Worm (Caenorhabditis elegans) whole organism, L4 larva: ENCODE measurements around the gene exp-2.

Experiments used
- D1046.2 ChIP-seq: fragments of 200-800 bp; sonication (Bioruptor generic); IDR thresholded peaks from 2 replicates; pipeline ENCODE4 v1.3.6; 2022; ENCODE audit warnings: missing genetic modification characterization, missing compliant biosample characterization
- F26F4.8 ChIP-seq: fragments of 200-800 bp; sonication (Bioruptor generic); conservative IDR thresholded peaks from 2 replicates; pipeline ENCODE4 v1.3.6; 2022; ENCODE audit warnings: missing genetic modification characterization, missing compliant biosample characterization
- F37D6.2 ChIP-seq: sonication (generic microtip); optimal IDR thresholded peaks from 2 replicates; lab custom pipeline; 2016; ENCODE audit warnings: mild to moderate bottlenecking, missing genetic modification characterization, missing compliant biosample characterization
- F44E2.7 ChIP-seq: fragments of 200-800 bp; sonication (Bioruptor generic); IDR thresholded peaks from 2 replicates; pipeline ENCODE4 v2.1.2; 2022; ENCODE audit warnings: missing genetic modification characterization, missing compliant biosample characterization
- F49E8.2 ChIP-seq: sonication (generic microtip); optimal IDR thresholded peaks from 2 replicates; lab custom pipeline; 2016; ENCODE audit warnings: missing compliant biosample characterization, mild to moderate bottlenecking, missing genetic modification characterization, borderline replicate concordance
- R02D3.7 ChIP-seq: fragments of 150-350 bp; sonication (generic microtip); optimal IDR thresholded peaks from 3 replicates; lab custom pipeline; 2014; ENCODE audit warnings: missing biosample characterization, missing genetic modification characterization
- T20F7.1 ChIP-seq: fragments of 200-800 bp; sonication (Bioruptor generic); optimal IDR thresholded peaks from 2 replicates; lab custom pipeline; 2018; ENCODE audit warnings: mild to moderate bottlenecking, missing genetic modification characterization, missing compliant biosample characterization
- Y48G9A.11 ChIP-seq: fragments of 200-800 bp; sonication (Bioruptor generic); IDR thresholded peaks from 2 replicates; pipeline ENCODE4 v1.3.6; 2022; ENCODE audit warnings: missing genetic modification reagents, missing genetic modification characterization, missing compliant biosample characterization
- Y75B8A.6 ChIP-seq: fragments of 200-800 bp; sonication (Bioruptor generic); IDR thresholded peaks from 2 replicates; pipeline ENCODE4 v1.3.6; 2022; ENCODE audit warnings: missing genetic modification reagents, missing genetic modification characterization, missing compliant biosample characterization
- ZK337.2 ChIP-seq: fragments of 200-800 bp; sonication (Bioruptor generic); IDR thresholded peaks from 2 replicates; pipeline ENCODE4 v1.3.6; 2022; ENCODE audit warnings: missing genetic modification reagents, missing genetic modification characterization, missing compliant biosample characterization
- ZK546.5 ChIP-seq, 2 experiments: sonication (generic microtip); optimal IDR thresholded peaks; 2 replicates each; lab custom pipeline; 2017; ENCODE audit warnings: missing biosample characterization in 2 of 2, missing genetic modification characterization in 2 of 2
- ama-1 ChIP-seq: fragments of 150-350 bp; optimal IDR thresholded peaks from 2 replicates; lab custom pipeline; 2014; ENCODE audit warnings: inconsistent platforms, mixed read lengths
- attf-4 ChIP-seq: sonication (generic microtip); optimal IDR thresholded peaks from 3 replicates; lab custom pipeline; 2017; ENCODE audit warnings: missing biosample characterization, missing genetic modification characterization
- ceh-20 ChIP-seq: fragments of 200-800 bp; sonication (Bioruptor generic); IDR thresholded peaks from 2 replicates; pipeline ENCODE4 v1.3.6; 2022; ENCODE audit warnings: missing genetic modification reagents, missing genetic modification characterization, missing compliant biosample characterization
- ceh-32 ChIP-seq: sonication (generic microtip); optimal IDR thresholded peaks from 2 replicates; lab custom pipeline; 2016; ENCODE audit warnings: mild to moderate bottlenecking, missing genetic modification characterization, missing compliant biosample characterization; ENCODE audit not compliant: poor library complexity
- ceh-44 ChIP-seq: fragments of 200-800 bp; sonication (Bioruptor generic); IDR thresholded peaks from 2 replicates; pipeline ENCODE4 v1.3.6; 2022; ENCODE audit warnings: missing genetic modification reagents, missing genetic modification characterization, missing compliant biosample characterization
- ceh-62 ChIP-seq: sonication (generic microtip); optimal IDR thresholded peaks from 2 replicates; lab custom pipeline; 2017; ENCODE audit warnings: missing biosample characterization, missing genetic modification characterization
- ces-1 ChIP-seq: fragments of 150-350 bp; sonication (generic microtip); optimal IDR thresholded peaks from 4 replicates; lab custom pipeline; 2014; ENCODE audit warnings: missing biosample characterization, missing genetic modification reagents, missing genetic modification characterization
- daf-12 ChIP-seq: fragments of 150-350 bp; optimal IDR thresholded peaks from 2 replicates; lab custom pipeline; 2014; ENCODE audit warnings: missing biosample characterization, missing genetic modification reagents, missing genetic modification characterization
- daf-19 ChIP-seq: fragments of 200-800 bp; sonication (Bioruptor generic); conservative IDR thresholded peaks from 2 replicates; pipeline ENCODE4 v1.3.6; 2022; ENCODE audit warnings: missing genetic modification characterization, missing compliant biosample characterization
- daf-8 ChIP-seq: fragments of 200-800 bp; sonication (Bioruptor generic); IDR thresholded peaks from 2 replicates; pipeline ENCODE4 v1.3.6; 2022; ENCODE audit warnings: missing genetic modification characterization, missing compliant biosample characterization
- dmd-8 ChIP-seq: fragments of 200-800 bp; sonication (Bioruptor generic); IDR thresholded peaks from 2 replicates; pipeline ENCODE4 v1.3.6; 2022; ENCODE audit warnings: missing genetic modification characterization, missing compliant biosample characterization
- dpl-1 ChIP-seq: fragments of 150-350 bp; optimal IDR thresholded peaks from 2 replicates; lab custom pipeline; 2014; ENCODE audit warnings: missing biosample characterization, missing genetic modification reagents, missing genetic modification characterization
- dve-1 ChIP-seq: sonication (generic microtip); optimal IDR thresholded peaks from 2 replicates; lab custom pipeline; 2017; ENCODE audit warnings: antibody characterized with exemption, mild to moderate bottlenecking, missing genetic modification characterization, missing compliant biosample characterization; ENCODE audit not compliant: insufficient read depth
- egl-27 ChIP-seq: sonication (generic microtip); optimal IDR thresholded peaks from 3 replicates; lab custom pipeline; 2017; ENCODE audit warnings: missing biosample characterization, missing genetic modification reagents, missing genetic modification characterization
- hif-1 ChIP-seq, 2 experiments: sonication (generic microtip); optimal IDR thresholded peaks; 2 replicates each; lab custom pipeline; 2016 to 2017; ENCODE audit warnings: missing compliant biosample characterization in 2 of 2, missing genetic modification characterization in 2 of 2, missing genetic modification reagents in 2 of 2, missing genotype in 2 of 2, mild to moderate bottlenecking in 1 of 2
- lin-15B ChIP-seq: fragments of 150-350 bp; sonication (generic microtip); optimal IDR thresholded peaks from 3 replicates; lab custom pipeline; 2014; ENCODE audit warnings: missing biosample characterization, missing genetic modification characterization
- lin-29 ChIP-seq: fragments of 200-800 bp; sonication (Bioruptor generic); IDR thresholded peaks from 2 replicates; pipeline ENCODE4 v1.3.6; 2022; ENCODE audit warnings: missing genetic modification reagents, missing genetic modification characterization, missing compliant biosample characterization
- lin-39 ChIP-seq: fragments of 150-350 bp; optimal IDR thresholded peaks from 2 replicates; lab custom pipeline; 2014; ENCODE audit warnings: missing biosample characterization, missing genetic modification reagents, missing genetic modification characterization
- lsy-2 ChIP-seq, 2 experiments: fragments of 150-350 bp in 1 of 2; sonication (generic microtip) in 1 of 2; optimal IDR thresholded peaks; 2 replicates each; lab custom pipeline; 2014 to 2017; ENCODE audit warnings: missing biosample characterization in 2 of 2, missing genetic modification characterization in 2 of 2
- mep-1 ChIP-seq: fragments of 150-350 bp; sonication (generic microtip); optimal IDR thresholded peaks from 3 replicates; lab custom pipeline; 2014; ENCODE audit warnings: missing biosample characterization, missing genetic modification characterization
- mxl-2 ChIP-seq: fragments of 200-800 bp; sonication (Bioruptor generic); conservative IDR thresholded peaks from 2 replicates; pipeline ENCODE4 v1.3.6; 2022; ENCODE audit warnings: missing genetic modification reagents, missing genetic modification characterization, missing compliant biosample characterization
- mxl-3 ChIP-seq: fragments of 200-800 bp; sonication (Bioruptor generic); optimal IDR thresholded peaks from 2 replicates; lab custom pipeline; 2018; ENCODE audit warnings: mild to moderate bottlenecking, missing genetic modification characterization, missing compliant biosample characterization
- nhr-10 ChIP-seq: fragments of 150-350 bp; optimal IDR thresholded peaks from 2 replicates; lab custom pipeline; 2014; ENCODE audit warnings: missing biosample characterization, missing genetic modification characterization
- nhr-102 ChIP-seq: sonication (generic microtip); optimal IDR thresholded peaks from 2 replicates; lab custom pipeline; 2016; ENCODE audit warnings: mild to moderate bottlenecking, missing genetic modification characterization, moderate library complexity, missing compliant biosample characterization
- nhr-111 ChIP-seq: fragments of 200-800 bp; sonication (Bioruptor generic); optimal IDR thresholded peaks from 2 replicates; lab custom pipeline; 2018; ENCODE audit warnings: mild to moderate bottlenecking, missing genetic modification characterization, missing compliant biosample characterization
- nhr-237 ChIP-seq: sonication (generic microtip); optimal IDR thresholded peaks from 2 replicates; lab custom pipeline; 2017; ENCODE audit warnings: missing biosample characterization, missing genetic modification characterization
- nhr-28 ChIP-seq: fragments of 150-350 bp; optimal IDR thresholded peaks from 2 replicates; lab custom pipeline; 2014; ENCODE audit warnings: missing biosample characterization, missing genetic modification characterization
- nhr-48 ChIP-seq: sonication (generic microtip); optimal IDR thresholded peaks from 2 replicates; lab custom pipeline; 2016; ENCODE audit warnings: mild to moderate bottlenecking, missing genetic modification characterization, missing compliant biosample characterization
- nhr-76 ChIP-seq: fragments of 150-350 bp; optimal IDR thresholded peaks from 2 replicates; lab custom pipeline; 2014; ENCODE audit warnings: missing biosample characterization, missing genetic modification characterization
- pqm-1 ChIP-seq: sonication (generic microtip); optimal IDR thresholded peaks from 2 replicates; lab custom pipeline; 2017; ENCODE audit warnings: missing biosample characterization, missing genetic modification characterization
- rbr-2 ChIP-seq: sonication (generic microtip); optimal IDR thresholded peaks from 2 replicates; lab custom pipeline; 2016; ENCODE audit warnings: missing genotype, missing genetic modification characterization, missing compliant biosample characterization
- saeg-2 ChIP-seq: fragments of 200-800 bp; sonication (Bioruptor generic); IDR thresholded peaks from 2 replicates; pipeline ENCODE4 v1.3.6; 2022; ENCODE audit warnings: missing genetic modification reagents, missing genetic modification characterization, missing compliant biosample characterization
- sdz-12 ChIP-seq: fragments of 200-800 bp; sonication (Bioruptor generic); optimal IDR thresholded peaks from 2 replicates; lab custom pipeline; 2018; ENCODE audit warnings: mild to moderate bottlenecking, missing genetic modification characterization, missing compliant biosample characterization
- snpc-1.2 ChIP-seq: fragments of 200-800 bp; sonication (Bioruptor generic); IDR thresholded peaks from 2 replicates; pipeline ENCODE4 v1.3.6; 2022; ENCODE audit warnings: missing genetic modification reagents, missing genetic modification characterization, missing compliant biosample characterization
- tra-1 ChIP-seq: fragments of 200-800 bp; sonication (Bioruptor generic); IDR thresholded peaks from 2 replicates; pipeline ENCODE4 v1.3.6; 2022; ENCODE audit warnings: missing genetic modification reagents, missing genetic modification characterization, missing compliant biosample characterization
- unc-130 ChIP-seq: sonication (generic microtip); optimal IDR thresholded peaks from 2 replicates; lab custom pipeline; 2016; ENCODE audit warnings: missing genetic modification reagents, missing genetic modification characterization, missing compliant biosample characterization
- zag-1 ChIP-seq: fragments of 150-350 bp; optimal IDR thresholded peaks from 2 replicates; lab custom pipeline; 2014; ENCODE audit warnings: missing biosample characterization, missing genetic modification characterization
- zfp-2 ChIP-seq: sonication (generic microtip); optimal IDR thresholded peaks from 2 replicates; lab custom pipeline; 2016; ENCODE audit warnings: mild to moderate bottlenecking, missing genetic modification characterization, missing compliant biosample characterization
- zip-11 ChIP-seq: fragments of 200-800 bp; sonication (Bioruptor generic); IDR thresholded peaks from 2 replicates; pipeline ENCODE4 v1.3.6; 2022; ENCODE audit warnings: missing genetic modification characterization, missing compliant biosample characterization
- zip-2 ChIP-seq: fragments of 150-350 bp; optimal IDR thresholded peaks from 2 replicates; lab custom pipeline; 2014; ENCODE audit warnings: missing biosample characterization, missing genetic modification characterization
- ztf-11 ChIP-seq: fragments of 150-350 bp; optimal IDR thresholded peaks from 2 replicates; lab custom pipeline; 2014; ENCODE audit warnings: missing biosample characterization, missing genetic modification characterization
- ztf-7 ChIP-seq: fragments of 150-350 bp; optimal IDR thresholded peaks from 2 replicates; lab custom pipeline; 2014; ENCODE audit warnings: missing biosample characterization, missing genetic modification characterization

exp-2 gene

ce11 chrV:6098755-6099155 is 32.4 kb upstream of the exp-2 start (continued):
- no peak for TF ChIP-seq ceh-32 (tag; lab: Kevin White, UChicago)
- no peak for TF ChIP-seq ZK546.5 (tag; optimal IDR thresholded peaks at IDR 0.05; lab: Kevin White, UChicago)
- no peak for TF ChIP-seq rbr-2 (tag; lab: Kevin White, UChicago)
- peak; percentile 55 for TF ChIP-seq nhr-102 (tag; lab: Kevin White, UChicago)
- TF ChIP-seq lin-15B (tag; lab: Kevin White, UChicago) = no peak
- TF ChIP-seq F49E8.2 (tag; lab: Kevin White, UChicago) = no peak
- no peak for TF ChIP-seq Y48G9A.11
- TF ChIP-seq nhr-10 (tag; lab: Kevin White, UChicago) = peak; percentile 14
- TF ChIP-seq snpc-1.2 = 0 out of 2 replicates have a peak, but pooled peaks have one; percentile 10
- no peak for TF ChIP-seq nhr-111 (GFP tag; lab: Kevin White, UChicago)
- TF ChIP-seq zip-2 = peak; percentile 32
- no peak for TF ChIP-seq daf-8 (GFP tag; lab: Robert Waterston, UW)
- TF ChIP-seq tra-1 (GFP tag; lab: Robert Waterston, UW) = 0 out of 2 replicates have a peak, but pooled peaks have one; percentile 13
- no peak for TF ChIP-seq mxl-2 (GFP tag; lab: Robert Waterston, UW)
- TF ChIP-seq daf-12 = no peak
- peak; percentile 10 for TF ChIP-seq pqm-1 (tag; lab: Kevin White, UChicago)
- TF ChIP-seq unc-130 = no peak
- no peak for TF ChIP-seq egl-27
- no peak for TF ChIP-seq ceh-62
- no peak for TF ChIP-seq F44E2.7 (GFP tag; lab: Robert Waterston, UW)
- no peak for TF ChIP-seq ceh-44 (GFP tag; lab: Robert Waterston, UW)
- no peak for TF ChIP-seq ZK337.2
- TF ChIP-seq lsy-2 (tag; optimal IDR thresholded peaks at IDR 0.05; lab: Kevin White, UChicago) = peak in 1 of 2 experiments; percentile 65
- no peak for TF ChIP-seq zfp-2 (tag; lab: Kevin White, UChicago)
- no peak for TF ChIP-seq F37D6.2 (tag; lab: Kevin White, UChicago)
- no peak for TF ChIP-seq ces-1
- no peak for TF ChIP-seq mxl-3 (GFP tag; lab: Kevin White, UChicago)
- TF ChIP-seq nhr-48 (tag; lab: Kevin White, UChicago) = peak; percentile 37
- TF ChIP-seq F26F4.8 = no peak
- TF ChIP-seq lin-29 (GFP tag; lab: Robert Waterston, UW) = no peak
- TF ChIP-seq Y75B8A.6 (GFP tag; lab: Robert Waterston, UW) = peak; percentile 36; the same call in 1 of the 2 replicates
- TF ChIP-seq zip-11 (GFP tag; lab: Robert Waterston, UW) = no peak
- TF ChIP-seq ama-1 (lab: Kevin White, UChicago) = no peak
- no peak for TF ChIP-seq attf-4 (tag; lab: Kevin White, UChicago)
- no peak for TF ChIP-seq lin-39 (tag; lab: Kevin White, UChicago)
- no peak for TF ChIP-seq dpl-1 (GFP tag; lab: Kevin White, UChicago)
- no peak for TF ChIP-seq ceh-20 (GFP tag; lab: Robert Waterston, UW)
- TF ChIP-seq mep-1 (tag; lab: Kevin White, UChicago) = peak; percentile 66
- TF ChIP-seq nhr-76 (tag; lab: Kevin White, UChicago) = no peak
- no peak for TF ChIP-seq D1046.2 (GFP tag; lab: Robert Waterston, UW)
- no peak for TF ChIP-seq nhr-237 (tag; lab: Kevin White, UChicago)
- TF ChIP-seq R02D3.7 (tag; lab: Kevin White, UChicago) = no peak
- TF ChIP-seq dmd-8 (GFP tag; lab: Robert Waterston, UW) = no peak
- TF ChIP-seq daf-19 (GFP tag; lab: Robert Waterston, UW) = no peak
- no peak for TF ChIP-seq ztf-7
- TF ChIP-seq ztf-11 (tag; lab: Kevin White, UChicago) = no peak
- no peak for TF ChIP-seq zag-1 (tag; lab: Kevin White, UChicago)
- TF ChIP-seq T20F7.1 (GFP tag; lab: Kevin White, UChicago) = no peak
- TF ChIP-seq hif-1 (tag; optimal IDR thresholded peaks at IDR 0.05; lab: Kevin White, UChicago) = no peak
- no peak for TF ChIP-seq saeg-2 (GFP tag; lab: Robert Waterston, UW)
- no peak for TF ChIP-seq nhr-28 (tag; lab: Kevin White, UChicago)
- no peak for TF ChIP-seq sdz-12 (GFP tag; lab: Kevin White, UChicago)
- TF ChIP-seq dve-1 = peak; percentile 36
